Worm (Caenorhabditis elegans) whole organism, L1 larva: ENCODE results near the gene cyp-14A1.

Experiments used
- C04F5.9 ChIP-seq: sonication (generic microtip); optimal IDR thresholded peaks from 2 replicates; lab custom pipeline; 2016; ENCODE audit warnings: missing genetic modification characterization, missing compliant biosample characterization
- C16A3.4 ChIP-seq: fragments of 150-350 bp; optimal IDR thresholded peaks from 2 replicates; lab custom pipeline; 2014; ENCODE audit warnings: missing biosample characterization, missing genetic modification characterization
- C34B4.2 ChIP-seq: sonication (generic microtip); optimal IDR thresholded peaks from 2 replicates; lab custom pipeline; 2017; ENCODE audit warnings: mild to moderate bottlenecking, missing genetic modification characterization, missing compliant biosample characterization
- F16B12.6 ChIP-seq: fragments of 150-350 bp; optimal IDR thresholded peaks from 2 replicates; lab custom pipeline; 2014; ENCODE audit warnings: missing biosample characterization, missing genetic modification characterization
- Y116A8C.19 ChIP-seq: sonication (generic microtip); optimal IDR thresholded peaks from 2 replicates; lab custom pipeline; 2016; ENCODE audit warnings: missing compliant biosample characterization, missing genetic modification characterization, borderline replicate concordance
- aha-1 ChIP-seq: fragments of 150-350 bp; optimal IDR thresholded peaks from 2 replicates; lab custom pipeline; 2014; ENCODE audit warnings: missing biosample characterization, missing genetic modification characterization
- ama-1 ChIP-seq: fragments of 150-350 bp; optimal IDR thresholded peaks from 2 replicates; lab custom pipeline; 2014
- blmp-1 ChIP-seq: fragments of 150-350 bp; optimal IDR thresholded peaks from 2 replicates; lab custom pipeline; 2014; ENCODE audit warnings: missing biosample characterization, missing genetic modification characterization
- ceh-82 ChIP-seq, 3 experiments: fragments of 150-350 bp in 1 of 3; sonication (generic microtip) in 2 of 3; optimal IDR thresholded peaks; 2 replicates each; lab custom pipeline; 2014 to 2017; ENCODE audit warnings: missing biosample characterization in 3 of 3, missing genetic modification characterization in 3 of 3
- ceh-90 ChIP-seq: sonication (generic microtip); optimal IDR thresholded peaks from 2 replicates; lab custom pipeline; 2016; ENCODE audit warnings: missing genetic modification characterization, missing compliant biosample characterization
- dpl-1 ChIP-seq, 3 experiments: fragments of 150-350 bp in 2 of 3; sonication (generic microtip) in 1 of 3; optimal IDR thresholded peaks; 2 replicates each; lab custom pipeline; 2014 to 2017; ENCODE audit warnings: missing biosample characterization in 3 of 3, missing genetic modification characterization in 3 of 3, missing genetic modification reagents in 3 of 3
- efl-1 ChIP-seq, 4 experiments: fragments of 150-350 bp; optimal IDR thresholded peaks in 3 of 4; peaks in 1 of 4; 1 replicate in 1 of 4; 2 replicates in 3 of 4; lab custom pipeline; 2014; ENCODE audit warnings: missing biosample characterization in 2 of 4, missing genetic modification characterization in 2 of 4, missing genetic modification reagents in 2 of 4
- efl-3 ChIP-seq: fragments of 200-800 bp; sonication (Bioruptor generic); optimal IDR thresholded peaks from 2 replicates; lab custom pipeline; 2018; ENCODE audit warnings: mild to moderate bottlenecking, missing genetic modification characterization, missing compliant biosample characterization
- egl-13 ChIP-seq: sonication (generic microtip); optimal IDR thresholded peaks from 2 replicates; lab custom pipeline; 2016; ENCODE audit warnings: missing genotype, missing genetic modification reagents, missing genetic modification characterization, missing compliant biosample characterization
- elt-2 ChIP-seq: sonication (generic microtip); optimal IDR thresholded peaks from 2 replicates; lab custom pipeline; 2016; ENCODE audit warnings: missing genetic modification characterization, mild to moderate bottlenecking, inconsistent platforms, missing compliant biosample characterization, missing genetic modification reagents
- elt-3 ChIP-seq, 6 experiments: fragments of 150-350 bp in 1 of 6; sonication (generic microtip); optimal IDR thresholded peaks; 2 replicates each; lab custom pipeline; 2017 to 2018; ENCODE audit warnings: missing biosample characterization in 6 of 6, missing genetic modification characterization in 6 of 6, inconsistent platforms in 1 of 6
- ets-5 ChIP-seq: fragments of 200-800 bp; sonication (Bioruptor generic); IDR thresholded peaks from 2 replicates; pipeline ENCODE4 v1.3.6; 2022; ENCODE audit warnings: missing genetic modification characterization, missing compliant biosample characterization
- fkh-10 ChIP-seq: sonication (generic microtip); optimal IDR thresholded peaks from 2 replicates; lab custom pipeline; 2017; ENCODE audit warnings: missing biosample characterization, missing genetic modification reagents, missing genetic modification characterization
- fkh-4 ChIP-seq: sonication (generic microtip); optimal IDR thresholded peaks from 2 replicates; lab custom pipeline; 2016; ENCODE audit warnings: missing compliant biosample characterization, missing genetic modification characterization, borderline replicate concordance
- hlh-17 ChIP-seq: fragments of 200-800 bp; sonication (Bioruptor generic); optimal IDR thresholded peaks from 2 replicates; lab custom pipeline; 2018; ENCODE audit warnings: missing genetic modification characterization, mild to moderate bottlenecking, missing compliant biosample characterization, moderate library complexity, borderline replicate concordance
- hlh-4 ChIP-seq: sonication (generic microtip); optimal IDR thresholded peaks from 2 replicates; lab custom pipeline; 2016; ENCODE audit warnings: mild to moderate bottlenecking, missing genetic modification characterization, missing compliant biosample characterization
- hpl-2 ChIP-seq: fragments of 150-350 bp; optimal IDR thresholded peaks from 2 replicates; lab custom pipeline; 2014; ENCODE audit warnings: missing biosample characterization, missing genetic modification reagents, missing genetic modification characterization
- irx-1 ChIP-seq: sonication (generic microtip); optimal IDR thresholded peaks from 2 replicates; lab custom pipeline; 2016; ENCODE audit warnings: missing genetic modification characterization, missing compliant biosample characterization
- jun-1 ChIP-seq: fragments of 150-350 bp; optimal IDR thresholded peaks from 2 replicates; lab custom pipeline; 2014; ENCODE audit warnings: missing biosample characterization, missing genetic modification reagents, missing genetic modification characterization
- lin-15B ChIP-seq: fragments of 150-350 bp; sonication (generic microtip); optimal IDR thresholded peaks from 3 replicates; lab custom pipeline; 2014; ENCODE audit warnings: missing biosample characterization, missing genetic modification characterization
- lin-35 ChIP-seq, 2 experiments: fragments of 150-350 bp; optimal IDR thresholded peaks; 2 replicates each; lab custom pipeline; 2014; ENCODE audit warnings: missing biosample characterization in 2 of 2, missing genetic modification characterization in 2 of 2, missing genetic modification reagents in 2 of 2
- lin-39 ChIP-seq: fragments of 150-350 bp; optimal IDR thresholded peaks from 2 replicates; lab custom pipeline; 2014; ENCODE audit warnings: missing biosample characterization, missing genetic modification reagents, missing genetic modification characterization
- lir-3 ChIP-seq: sonication (generic microtip); optimal IDR thresholded peaks from 2 replicates; lab custom pipeline; 2016; ENCODE audit warnings: mild to moderate bottlenecking, missing genetic modification characterization, moderate library complexity, missing compliant biosample characterization; ENCODE audit not compliant: poor library complexity
- mef-2 ChIP-seq: fragments of 150-350 bp; optimal IDR thresholded peaks from 2 replicates; lab custom pipeline; 2014; ENCODE audit warnings: missing biosample characterization, missing genetic modification characterization
- mep-1 ChIP-seq: fragments of 150-350 bp; optimal IDR thresholded peaks from 2 replicates; lab custom pipeline; 2014; ENCODE audit warnings: missing biosample characterization, missing genetic modification characterization
- nhr-12 ChIP-seq: sonication (generic microtip); optimal IDR thresholded peaks from 2 replicates; lab custom pipeline; 2017; ENCODE audit warnings: missing biosample characterization, missing genetic modification characterization
- nhr-20 ChIP-seq: sonication (generic microtip); optimal IDR thresholded peaks from 2 replicates; lab custom pipeline; 2016; ENCODE audit warnings: mild to moderate bottlenecking, missing genetic modification characterization, missing compliant biosample characterization
- nhr-28 ChIP-seq: fragments of 150-350 bp; optimal IDR thresholded peaks from 2 replicates; lab custom pipeline; 2014; ENCODE audit warnings: missing biosample characterization, missing genetic modification characterization
- nhr-71 ChIP-seq: sonication (generic microtip); optimal IDR thresholded peaks from 2 replicates; lab custom pipeline; 2016; ENCODE audit warnings: mild to moderate bottlenecking, missing genetic modification characterization, moderate library complexity, missing compliant biosample characterization
- nhr-76 ChIP-seq: sonication (generic microtip); optimal IDR thresholded peaks from 2 replicates; lab custom pipeline; 2017; ENCODE audit warnings: missing biosample characterization, missing genetic modification characterization
- pag-3 ChIP-seq: sonication (generic microtip); optimal IDR thresholded peaks from 2 replicates; lab custom pipeline; 2017; ENCODE audit warnings: missing genetic modification characterization, mild to moderate bottlenecking, missing compliant biosample characterization, antibody characterized with exemption, borderline replicate concordance; ENCODE audit not compliant: insufficient read depth
- pax-3 ChIP-seq: fragments of 200-800 bp; sonication (Bioruptor generic); optimal IDR thresholded peaks from 2 replicates; lab custom pipeline; 2018; ENCODE audit warnings: mild to moderate bottlenecking, missing genetic modification characterization, moderate library complexity, missing compliant biosample characterization
- pqm-1 ChIP-seq: sonication (generic microtip); optimal IDR thresholded peaks from 3 replicates; lab custom pipeline; 2017; ENCODE audit warnings: missing biosample characterization, missing genetic modification characterization
- skn-1 ChIP-seq: fragments of 150-350 bp; optimal IDR thresholded peaks from 2 replicates; lab custom pipeline; 2014; ENCODE audit warnings: missing biosample characterization, missing genetic modification characterization
- snpc-4 ChIP-seq: fragments of 150-350 bp; optimal IDR thresholded peaks from 2 replicates; lab custom pipeline; 2014; ENCODE audit warnings: missing biosample characterization, missing genetic modification characterization
- swsn-7 ChIP-seq: sonication (generic microtip); optimal IDR thresholded peaks from 2 replicates; lab custom pipeline; 2016; ENCODE audit warnings: missing genetic modification characterization, missing compliant biosample characterization
- tlp-1 ChIP-seq: fragments of 150-350 bp; optimal IDR thresholded peaks from 2 replicates; lab custom pipeline; 2014; ENCODE audit warnings: missing biosample characterization, missing genetic modification characterization
- unc-130 ChIP-seq: fragments of 150-350 bp; optimal IDR thresholded peaks from 2 replicates; lab custom pipeline; 2017; ENCODE audit warnings: missing biosample characterization, missing genetic modification characterization, inconsistent platforms
- unc-30 ChIP-seq: sonication (generic microtip); optimal IDR thresholded peaks from 2 replicates; lab custom pipeline; 2017; ENCODE audit warnings: missing biosample characterization, missing genetic modification characterization
- unc-62 ChIP-seq: fragments of 150-350 bp; optimal IDR thresholded peaks from 2 replicates; lab custom pipeline; 2014; ENCODE audit warnings: missing biosample characterization, missing genetic modification reagents, missing genetic modification characterization
- unc-98 ChIP-seq: fragments of 200-800 bp; sonication (Bioruptor generic); IDR thresholded peaks from 2 replicates; pipeline ENCODE4 v1.3.6; 2022; ENCODE audit warnings: missing genetic modification characterization, missing compliant biosample characterization
- xbp-1 ChIP-seq: sonication (generic microtip); optimal IDR thresholded peaks from 2 replicates; lab custom pipeline; 2016; ENCODE audit warnings: missing genetic modification characterization, missing compliant biosample characterization
- zag-1 ChIP-seq: fragments of 150-350 bp; optimal IDR thresholded peaks from 2 replicates; lab custom pipeline; 2014; ENCODE audit warnings: missing biosample characterization, missing genetic modification characterization
- zip-4 ChIP-seq: fragments of 200-800 bp; sonication (Bioruptor generic); optimal IDR thresholded peaks from 2 replicates; lab custom pipeline; 2018; ENCODE audit warnings: mild to moderate bottlenecking, missing genetic modification characterization, moderate library complexity, missing compliant biosample characterization
- ztf-11 ChIP-seq, 2 experiments: sonication (generic microtip); optimal IDR thresholded peaks; 2 replicates each; lab custom pipeline; 2016 to 2017; ENCODE audit warnings: missing genetic modification characterization in 2 of 2, missing biosample characterization in 1 of 2, missing compliant biosample characterization in 1 of 2
- ztf-4 ChIP-seq: fragments of 150-350 bp; optimal IDR thresholded peaks from 2 replicates; lab custom pipeline; 2014; ENCODE audit warnings: missing biosample characterization, missing genetic modification characterization

The cyp-14A1 gene

DNA sequence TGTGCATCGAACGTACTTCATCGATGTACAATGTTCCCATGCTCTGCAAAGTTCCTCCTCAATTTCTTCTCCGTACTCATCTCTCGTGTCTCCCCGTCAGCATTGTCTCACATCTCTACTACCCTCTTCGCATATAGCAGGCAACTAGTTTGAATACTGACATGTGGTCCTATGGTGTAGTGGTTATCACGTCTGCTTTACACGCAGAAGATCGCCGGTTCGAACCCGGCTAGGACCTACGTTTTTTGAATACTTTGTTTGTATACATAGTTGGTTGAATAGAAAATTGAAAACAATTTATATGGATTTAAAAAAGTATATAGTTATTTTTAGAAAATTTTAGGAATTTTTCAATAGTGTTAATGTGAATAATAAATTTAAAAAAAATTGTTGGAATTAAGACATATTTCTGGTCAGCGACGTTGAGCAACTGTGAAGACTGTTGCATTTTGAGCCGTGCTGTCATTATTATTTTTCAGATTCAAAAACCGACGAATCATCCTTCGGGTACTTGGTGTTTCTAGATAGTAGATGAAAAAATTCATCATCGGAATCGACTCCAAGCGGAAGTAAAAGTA lies 39.8 kb upstream of the cyp-14A1 start (continued):
- TF ChIP-seq nhr-76 (tag; lab: Kevin White, UChicago) (peak; percentile 31), ceh-82 (tag; optimal IDR thresholded peaks at IDR 0.05; lab: Kevin White, UChicago) (peak; percentile 11 to 73 (median 65)), swsn-7 (tag; lab: Kevin White, UChicago) (peak; percentile 81), lin-39 (tag; lab: Kevin White, UChicago) (peak; percentile 24), blmp-1 (tag; lab: Kevin White, UChicago) (peak; percentile 58), Y116A8C.19 (no peak), fkh-4 (tag; lab: Kevin White, UChicago) (no peak), hlh-4 (tag; lab: Kevin White, UChicago) (no peak), fkh-10 (GFP tag; lab: Kevin White, UChicago) (peak; percentile 51), efl-1 (optimal IDR thresholded peaks at IDR 0.05; lab: Kevin White, UChicago) (peak; percentile 32 to 46), efl-1 (GFP tag; optimal IDR thresholded peaks at IDR 0.05 in 1 of 2; lab: Kevin White, UChicago) (peak in 1 of 2 experiments; percentile 91), unc-62 (GFP tag; lab: Kevin White, UChicago) (no peak), zag-1 (no peak), elt-3 (tag; optimal IDR thresholded peaks at IDR 0.05; lab: Kevin White, UChicago) (peak in 2 of 6 experiments; percentile 60 to 88), zip-4 (no peak), nhr-28 (tag; lab: Kevin White, UChicago) (no peak), pax-3 (tag; lab: Kevin White, UChicago) (peak; percentile 41), ama-1 (lab: Kevin White, UChicago) (no peak), tlp-1 (tag; lab: Kevin White, UChicago) (no peak), nhr-20 (tag; lab: Kevin White, UChicago) (peak; percentile 81), xbp-1 (tag; lab: Kevin White, UChicago) (peak; percentile 70), C16A3.4 (tag; lab: Kevin White, UChicago) (peak; percentile 93), pag-3 (tag; lab: Kevin White, UChicago) (no peak), ztf-11 (tag; optimal IDR thresholded peaks at IDR 0.05; lab: Kevin White, UChicago) (peak in 1 of 2 experiments; percentile 63), F16B12.6 (no peak), C04F5.9 (tag; lab: Kevin White, UChicago) (no peak), ztf-4 (peak; percentile 60), efl-3 (no peak), snpc-4 (tag; lab: Kevin White, UChicago) (peak; percentile 26), hlh-17 (GFP tag; lab: Kevin White, UChicago) (no peak), lin-15B (peak; percentile 17), unc-98 (no peak), unc-30 (no peak), skn-1 (tag; lab: Kevin White, UChicago) (peak; percentile 78), dpl-1 (GFP tag; optimal IDR thresholded peaks at IDR 0.05; lab: Kevin White, UChicago) (peak in 2 of 3 experiments; percentile 40 to 43), ets-5 (GFP tag; lab: Robert Waterston, UW) (no peak), egl-13 (tag; lab: Kevin White, UChicago) (peak; percentile 58), mef-2 (peak; percentile 12), lir-3 (tag; lab: Kevin White, UChicago) (peak; percentile 86), aha-1 (no peak), ceh-90 (tag; lab: Kevin White, UChicago) (no peak), unc-130 (tag; lab: Kevin White, UChicago) (peak; percentile 78), C34B4.2 (tag; lab: Kevin White, UChicago) (no peak), mep-1 (tag; lab: Kevin White, UChicago) (peak; percentile 91), pqm-1 (tag; lab: Kevin White, UChicago) (no peak), lin-35 (GFP tag; optimal IDR thresholded peaks at IDR 0.05; lab: Kevin White, UChicago) (peak; percentile 43 to 74), nhr-71 (peak; percentile 86), hpl-2 (GFP tag; lab: Kevin White, UChicago) (peak; percentile 45), irx-1 (peak; percentile 52), elt-2 (peak; percentile 31), jun-1 (tag; lab: Kevin White, UChicago) (peak; percentile 73), nhr-12 (tag; lab: Kevin White, UChicago) (no peak)
